Fruit fly (Drosophila melanogaster) whole organism, embryonic: ENCODE results near the gene CG11700.

Experiments used
- ATbp ChIP-seq: fragments of 200-800 bp; sonication (Bioruptor generic); optimal IDR thresholded peaks from 2 replicates; lab custom pipeline; 2017; ENCODE audit warnings: missing biosample characterization, mild to moderate bottlenecking, missing genetic modification characterization, missing genetic modification reagents
- Adf1 ChIP-seq: fragments of 200-800 bp; sonication (Bioruptor generic); IDR thresholded peaks from 2 replicates; pipeline ENCODE4 v1.3.6; 2022; ENCODE audit warnings: missing biosample characterization, missing genetic modification characterization
- BtbVII ChIP-seq: fragments of 200-800 bp; sonication (Bioruptor generic); optimal IDR thresholded peaks from 3 replicates; lab custom pipeline; 2017; ENCODE audit warnings: missing biosample characterization, mild to moderate bottlenecking, missing genetic modification characterization
- C15 ChIP-seq: fragments of 200-800 bp; sonication (Bioruptor generic); IDR thresholded peaks from 3 replicates; pipeline ENCODE4 v1.3.6; 2022; ENCODE audit warnings: missing biosample characterization, missing genetic modification characterization
- CG10321 ChIP-seq: fragments of 200-800 bp; sonication (Bioruptor generic); IDR thresholded peaks from 2 replicates; pipeline ENCODE4 v1.3.6; 2022; ENCODE audit warnings: missing biosample characterization, missing genetic modification characterization
- CG10431 ChIP-seq: fragments of 200-800 bp; sonication (Bioruptor generic); optimal IDR thresholded peaks from 3 replicates; lab custom pipeline; 2018; ENCODE audit warnings: missing biosample characterization, mild to moderate bottlenecking, missing genetic modification characterization
- CG11093 ChIP-seq: fragments of 200-800 bp; sonication (Bioruptor generic); IDR thresholded peaks from 3 replicates; pipeline ENCODE4 v1.3.6; 2022; ENCODE audit warnings: missing biosample characterization, missing genetic modification characterization
- CG12104 ChIP-seq: fragments of 200-800 bp; sonication (Bioruptor generic); optimal IDR thresholded peaks from 3 replicates; lab custom pipeline; 2016; ENCODE audit warnings: missing biosample characterization, missing genetic modification characterization
- CG12659 ChIP-seq: fragments of 200-800 bp; sonication (Bioruptor generic); optimal IDR thresholded peaks from 3 replicates; lab custom pipeline; 2017; ENCODE audit warnings: mild to moderate bottlenecking, missing biosample characterization, missing genetic modification reagents, missing genetic modification characterization
- CG14965 ChIP-seq: fragments of 200-800 bp; sonication (Bioruptor generic); optimal IDR thresholded peaks from 2 replicates; lab custom pipeline; 2016; ENCODE audit warnings: missing biosample characterization, missing genetic modification characterization, borderline replicate concordance
- CG15696 ChIP-seq: fragments of 200-800 bp; sonication (Bioruptor generic); optimal IDR thresholded peaks from 2 replicates; lab custom pipeline; 2019; ENCODE audit warnings: missing biosample characterization, mild to moderate bottlenecking, missing genetic modification characterization, moderate library complexity
- CG17328 ChIP-seq: fragments of 200-800 bp; sonication (Bioruptor generic); IDR thresholded peaks from 2 replicates; pipeline ENCODE4 v1.3.6; 2022; ENCODE audit warnings: missing biosample characterization, missing genetic modification characterization
- CG17802 ChIP-seq: fragments of 200-800 bp; sonication (Bioruptor generic); optimal IDR thresholded peaks from 2 replicates; lab custom pipeline; 2018; ENCODE audit warnings: missing biosample characterization, mild to moderate bottlenecking, missing genetic modification characterization, moderate library complexity
- CG17912 ChIP-seq: fragments of 200-800 bp; sonication (Bioruptor generic); optimal IDR thresholded peaks from 2 replicates; lab custom pipeline; 2018; ENCODE audit warnings: missing biosample characterization, mild to moderate bottlenecking, missing genetic modification characterization
- CG4820 ChIP-seq: fragments of 200-800 bp; sonication (Bioruptor generic); optimal IDR thresholded peaks from 3 replicates; lab custom pipeline; 2016; ENCODE audit warnings: missing biosample characterization, missing genetic modification characterization
- CG6254 ChIP-seq: fragments of 200-800 bp; sonication (Bioruptor generic); optimal IDR thresholded peaks from 3 replicates; lab custom pipeline; 2017; ENCODE audit warnings: mild to moderate bottlenecking, missing biosample characterization, missing genetic modification reagents, missing genetic modification characterization
- CG6683 ChIP-seq: fragments of 200-800 bp; sonication (Bioruptor generic); optimal IDR thresholded peaks from 2 replicates; lab custom pipeline; 2017; ENCODE audit warnings: missing biosample characterization, mild to moderate bottlenecking, missing genetic modification characterization, missing genetic modification reagents
- CG7839 ChIP-seq: fragments of 200-800 bp; sonication (Bioruptor generic); optimal IDR thresholded peaks from 3 replicates; lab custom pipeline; 2018; ENCODE audit warnings: missing biosample characterization, mild to moderate bottlenecking, missing genetic modification characterization, moderate library complexity
- CG8924 ChIP-seq: fragments of 200-800 bp; optimal IDR thresholded peaks from 3 replicates; lab custom pipeline; 2019; ENCODE audit warnings: missing biosample characterization, mild to moderate bottlenecking, missing genetic modification characterization, moderate library complexity
- CG9215 ChIP-seq: fragments of 200-800 bp; sonication (Bioruptor generic); IDR thresholded peaks from 2 replicates; pipeline ENCODE4 v1.3.6; 2022; ENCODE audit warnings: missing biosample characterization, missing genetic modification characterization
- CG9727 ChIP-seq: fragments of 200-800 bp; sonication (Bioruptor generic); optimal IDR thresholded peaks from 3 replicates; lab custom pipeline; 2017; ENCODE audit warnings: missing biosample characterization, mild to moderate bottlenecking, missing genetic modification characterization
- Dll ChIP-seq: fragments of 200-800 bp; sonication (Bioruptor generic); IDR thresholded peaks from 4 replicates; pipeline ENCODE4 v1.3.6; 2022; ENCODE audit warnings: missing biosample characterization, missing genetic modification characterization; ENCODE audit not compliant: partially characterized antibody
- Drgx ChIP-seq: fragments of 200-800 bp; sonication (Bioruptor generic); IDR thresholded peaks from 2 replicates; pipeline ENCODE4 v1.3.6; 2022; ENCODE audit warnings: missing biosample characterization, missing genetic modification characterization
- Hey ChIP-seq: fragments of 200-800 bp; sonication (Bioruptor generic); optimal IDR thresholded peaks from 3 replicates; lab custom pipeline; 2018; ENCODE audit warnings: missing biosample characterization, mild to moderate bottlenecking, missing genetic modification characterization
- Hmx ChIP-seq: fragments of 200-800 bp; sonication (Bioruptor generic); optimal IDR thresholded peaks from 2 replicates; lab custom pipeline; 2016; ENCODE audit warnings: missing biosample characterization, missing genetic modification characterization
- Hr39 ChIP-seq: fragments of >200 bp; optimal IDR thresholded peaks from 2 replicates; lab custom pipeline; 2017
- Max ChIP-seq: fragments of 200-800 bp; sonication (Bioruptor generic); optimal IDR thresholded peaks from 2 replicates; lab custom pipeline; 2016; ENCODE audit warnings: missing biosample characterization, mild to moderate bottlenecking, missing genetic modification characterization
- NFAT ChIP-seq: fragments of 200-800 bp; sonication (Bioruptor generic); IDR thresholded peaks from 2 replicates; pipeline ENCODE4 v1.3.6; 2022; ENCODE audit warnings: missing biosample characterization, missing genetic modification characterization
- ab ChIP-seq: fragments of 200-800 bp; sonication (Bioruptor generic); optimal IDR thresholded peaks from 2 replicates; lab custom pipeline; 2016; ENCODE audit warnings: missing biosample characterization, missing genetic modification characterization
- amos ChIP-seq: fragments of 200-800 bp; sonication (Bioruptor generic); IDR thresholded peaks from 2 replicates; pipeline ENCODE4 v1.3.6; 2022; ENCODE audit warnings: missing biosample characterization, missing genetic modification characterization; ENCODE audit not compliant: partially characterized antibody
- ash1 ChIP-seq: fragments of 200-800 bp; sonication (Bioruptor generic); optimal IDR thresholded peaks from 2 replicates; lab custom pipeline; 2018; ENCODE audit warnings: missing biosample characterization, mild to moderate bottlenecking, missing genetic modification characterization
- crp ChIP-seq, 2 experiments: fragments of 200-800 bp; sonication (Bioruptor generic); optimal IDR thresholded peaks; 2 replicates in 1 of 2; 3 replicates in 1 of 2; lab custom pipeline; 2017; ENCODE audit warnings: missing biosample characterization in 2 of 2, missing genetic modification characterization in 2 of 2, mild to moderate bottlenecking in 1 of 2, moderate library complexity in 1 of 2
- dm ChIP-seq: fragments of 200-800 bp; sonication (Bioruptor generic); optimal IDR thresholded peaks from 3 replicates; lab custom pipeline; 2016; ENCODE audit warnings: missing biosample characterization, missing genetic modification characterization
- dmrt99B ChIP-seq: fragments of 200-800 bp; sonication (Bioruptor generic); optimal IDR thresholded peaks from 2 replicates; lab custom pipeline; 2018; ENCODE audit warnings: missing biosample characterization, mild to moderate bottlenecking, missing genetic modification characterization, moderate library complexity
- eve ChIP-seq, 2 experiments: fragments of >200 bp; optimal IDR thresholded peaks; 2 replicates each; lab custom pipeline; 2017; ENCODE audit warnings: missing biosample characterization in 2 of 2, missing genetic modification characterization in 2 of 2
- eyg ChIP-seq: fragments of 200-800 bp; sonication (Bioruptor generic); optimal IDR thresholded peaks from 3 replicates; lab custom pipeline; 2016; ENCODE audit warnings: missing biosample characterization, missing genetic modification characterization
- hth ChIP-seq: fragments of >200 bp; optimal IDR thresholded peaks from 2 replicates; lab custom pipeline; 2017; ENCODE audit warnings: inconsistent platforms
- ken ChIP-seq: fragments of 200-800 bp; sonication (Bioruptor generic); IDR thresholded peaks from 3 replicates; pipeline ENCODE4 v1.3.6; 2022; ENCODE audit warnings: missing biosample characterization, missing genetic modification characterization
- maf-S ChIP-seq: fragments of 200-800 bp; sonication (Bioruptor generic); optimal IDR thresholded peaks from 2 replicates; lab custom pipeline; 2016; ENCODE audit warnings: missing biosample characterization, missing genetic modification characterization
- nom ChIP-seq: fragments of 200-800 bp; sonication (Bioruptor generic); optimal IDR thresholded peaks from 2 replicates; lab custom pipeline; 2017; ENCODE audit warnings: missing biosample characterization, missing genetic modification characterization, mild to moderate bottlenecking, moderate library complexity, missing genetic modification reagents
- p53 ChIP-seq: fragments of 200-800 bp; sonication (Bioruptor generic); optimal IDR thresholded peaks from 2 replicates; lab custom pipeline; 2016; ENCODE audit warnings: missing biosample characterization, missing genetic modification characterization
- pnt ChIP-seq: fragments of 200-800 bp; sonication (Bioruptor generic); optimal IDR thresholded peaks from 3 replicates; lab custom pipeline; 2016; ENCODE audit warnings: missing biosample characterization, missing genetic modification characterization
- pum ChIP-seq: fragments of 200-800 bp; sonication (Bioruptor generic); optimal IDR thresholded peaks from 2 replicates; lab custom pipeline; 2016; ENCODE audit warnings: missing biosample characterization, missing genetic modification characterization
- pzg ChIP-seq: fragments of 200-800 bp; sonication (Bioruptor generic); optimal IDR thresholded peaks from 3 replicates; lab custom pipeline; 2018; ENCODE audit warnings: missing biosample characterization, mild to moderate bottlenecking, missing genetic modification characterization, moderate library complexity
- salm ChIP-seq: fragments of 200-800 bp; sonication (Bioruptor generic); optimal IDR thresholded peaks from 2 replicates; lab custom pipeline; 2018; ENCODE audit warnings: missing biosample characterization, mild to moderate bottlenecking, missing genetic modification characterization
- ssp ChIP-seq: fragments of 200-800 bp; sonication (Bioruptor generic); IDR thresholded peaks from 2 replicates; pipeline ENCODE4 v1.3.6; 2022; ENCODE audit warnings: missing biosample characterization, missing genetic modification characterization
- toy ChIP-seq: fragments of 200-800 bp; sonication (Bioruptor generic); IDR thresholded peaks from 2 replicates; pipeline ENCODE4 v1.3.6; 2022; ENCODE audit warnings: missing biosample characterization, missing genetic modification characterization
- usp ChIP-seq: fragments of >200 bp; optimal IDR thresholded peaks from 2 replicates; lab custom pipeline; 2017; ENCODE audit warnings: missing biosample characterization, missing genetic modification characterization
- vfl ChIP-seq: fragments of 200-800 bp; sonication (Bioruptor generic); optimal IDR thresholded peaks from 2 replicates; lab custom pipeline; 2016; ENCODE audit warnings: missing biosample characterization, missing genetic modification characterization
- vvl ChIP-seq: fragments of 200-800 bp; sonication (Bioruptor generic); IDR thresholded peaks from 2 replicates; pipeline ENCODE4 v1.3.6; 2022; ENCODE audit warnings: missing biosample characterization, missing genetic modification characterization
- zf30C ChIP-seq: fragments of 200-800 bp; sonication (Bioruptor generic); optimal IDR thresholded peaks from 3 replicates; lab custom pipeline; 2018; ENCODE audit warnings: missing biosample characterization, mild to moderate bottlenecking, missing genetic modification characterization
- zfh2 ChIP-seq: fragments of 200-800 bp; sonication (Bioruptor generic); optimal IDR thresholded peaks from 2 replicates; lab custom pipeline; 2016; ENCODE audit warnings: missing biosample characterization, missing genetic modification characterization

Gene CG11700

dm6 chrX:6265456-6265877 is 17.9 kb downstream of the CG11700 start (continued):
- TF ChIP-seq ATbp = peak; percentile 96
- peak; percentile 84 for TF ChIP-seq p53 (GFP tag; lab: Kevin White, UChicago)
- peak; percentile 87 for TF ChIP-seq CG6683
- TF ChIP-seq vvl (GFP tag; lab: Robert Waterston, UW) = peak; percentile 95
- peak in 1 of 2 experiments; percentile 67 for TF ChIP-seq crp (GFP tag; optimal IDR thresholded peaks at IDR 0.05; lab: Kevin White, UChicago)
- no peak for TF ChIP-seq Dll
- peak; percentile 54 for TF ChIP-seq nom
- TF ChIP-seq usp = no peak
- peak; percentile 59 for TF ChIP-seq Adf1
- peak; percentile 80 for TF ChIP-seq CG17802
- peak; percentile 69 for TF ChIP-seq CG14965 (GFP tag; lab: Kevin White, UChicago)
- TF ChIP-seq pum (GFP tag; lab: Kevin White, UChicago) = peak; percentile 96
- peak; percentile 87 for TF ChIP-seq dm (GFP tag; lab: Kevin White, UChicago)
- no peak for TF ChIP-seq eve (GFP tag; optimal IDR thresholded peaks at IDR 0.05; lab: Kevin White, UChicago)
- TF ChIP-seq CG12659 = peak; percentile 97
- peak; percentile 86 for TF ChIP-seq eyg (GFP tag; lab: Kevin White, UChicago)
- peak; percentile 97 for TF ChIP-seq CG7839 (tag; lab: Kevin White, UChicago)
- peak; percentile 96 for TF ChIP-seq CG4820 (GFP tag; lab: Kevin White, UChicago)
- TF ChIP-seq CG15696 (tag; lab: Kevin White, UChicago) = peak; percentile 81
- TF ChIP-seq zf30C = no peak
- TF ChIP-seq vfl = peak; percentile 84
- TF ChIP-seq CG9215 = peak; percentile 88
- TF ChIP-seq Hey (tag; lab: Kevin White, UChicago) = peak; percentile 66
- TF ChIP-seq salm = peak; percentile 97
- TF ChIP-seq Drgx (GFP tag; lab: Robert Waterston, UW) = peak; percentile 95
- peak; percentile 82 for TF ChIP-seq C15 (GFP tag; lab: Robert Waterston, UW)
- TF ChIP-seq ssp = peak; percentile 84
- TF ChIP-seq hth (lab: Kevin White, UChicago) = no peak
- peak; percentile 95 for TF ChIP-seq ken
- TF ChIP-seq CG17328 (GFP tag; lab: Robert Waterston, UW) = peak; percentile 94
- TF ChIP-seq NFAT (GFP tag; lab: Robert Waterston, UW) = peak; percentile 86
- TF ChIP-seq zfh2 (GFP tag; lab: Kevin White, UChicago) = peak; percentile 89
- peak; percentile 96 for TF ChIP-seq CG9727
- peak; percentile 97 for TF ChIP-seq pnt (GFP tag; lab: Kevin White, UChicago)
- TF ChIP-seq CG10321 = peak; percentile 67
- TF ChIP-seq Hmx (GFP tag; lab: Kevin White, UChicago) = peak; percentile 69
- TF ChIP-seq ash1 = no peak
- TF ChIP-seq Max (GFP tag; lab: Kevin White, UChicago) = peak; percentile 97
- peak; percentile 94 for TF ChIP-seq BtbVII (GFP tag; lab: Kevin White, UChicago)
- TF ChIP-seq CG10431 (GFP tag; lab: Kevin White, UChicago) = peak; percentile 50
- TF ChIP-seq maf-S (GFP tag; lab: Kevin White, UChicago) = peak; percentile 94
- no peak for TF ChIP-seq pzg (GFP tag; lab: Kevin White, UChicago)
- peak; percentile 89 for TF ChIP-seq CG6254 (GFP tag; lab: Kevin White, UChicago)
- peak; percentile 82 for TF ChIP-seq CG17912
- TF ChIP-seq CG8924 = peak; percentile 97
- TF ChIP-seq ab (GFP tag; lab: Kevin White, UChicago) = peak; percentile 92
- TF ChIP-seq CG12104 (GFP tag; lab: Kevin White, UChicago) = peak; percentile 96
- no peak for TF ChIP-seq Hr39 (lab: Kevin White, UChicago)
- TF ChIP-seq toy = peak; percentile 75; the same call in 1 of the 2 replicates
- TF ChIP-seq amos (GFP tag; lab: Robert Waterston, UW) = no peak
- peak; percentile 99 for TF ChIP-seq dmrt99B
- peak; percentile 91 for TF ChIP-seq CG11093 (GFP tag; lab: Robert Waterston, UW)
